Worm (Caenorhabditis elegans): ENCODE measurements around the gene T05A7.7.
A peak's percentile ranks its signal among the peaks of the same experiment; 100 is the strongest.

T05A7.7 gene

ce11 chrII:4698266-4698771 lies 17.0 kb upstream of the T05A7.7 start, which contains the start of the genes rpn-5 and scc-1:
rpn-5 (minus strand) TSS chrII:4698427.
scc-1 (plus strand) TSS chrII:4698721.
- TF ChIP-seq nhr-25 (tag; optimal IDR thresholded peaks at IDR 0.05) (peak; percentile 67), nhr-129 (tag; optimal IDR thresholded peaks at IDR 0.05) (peak; percentile 81), snpc-4 (tag; optimal IDR thresholded peaks at IDR 0.05) (peak; percentile 47), peb-1 (tag; optimal IDR thresholded peaks at IDR 0.05) (no peak), alr-1 (tag; optimal IDR thresholded peaks at IDR 0.05) (no peak), gmeb-1 (tag; optimal IDR thresholded peaks at IDR 0.05) (peak; percentile 91), lin-11 (tag; optimal IDR thresholded peaks at IDR 0.05) (peak; percentile 53), egl-27 (tag; optimal IDR thresholded peaks at IDR 0.05) (peak; percentile 33), nhr-237 (tag; optimal IDR thresholded peaks at IDR 0.05) (no peak), nhr-21 (tag; optimal IDR thresholded peaks at IDR 0.05) (peak; percentile 70), sma-3 (GFP tag; optimal IDR thresholded peaks at IDR 0.05) (peak; percentile 56), lsy-2 (tag; optimal IDR thresholded peaks at IDR 0.05) (peak; percentile 98 to 99), nhr-77 (tag; optimal IDR thresholded peaks at IDR 0.05) (no peak), mbf-1 (tag; optimal IDR thresholded peaks at IDR 0.05) (no peak), mab-5 (tag; optimal IDR thresholded peaks at IDR 0.05) (peak; percentile 55), ZK546.5 (tag; optimal IDR thresholded peaks at IDR 0.05) (peak; percentile 48), nhr-23 (tag; optimal IDR thresholded peaks at IDR 0.05) (no peak), mdl-1 (tag; optimal IDR thresholded peaks at IDR 0.05) (no peak), ceh-16 (tag; optimal IDR thresholded peaks at IDR 0.05) (no peak), lin-13 (GFP tag; optimal IDR thresholded peaks at IDR 0.05) (peak; percentile 79), elt-1 (tag; optimal IDR thresholded peaks at IDR 0.05) (no peak), R02D3.7 (tag; optimal IDR thresholded peaks at IDR 0.05) (peak; percentile 20), nhr-11 (tag; optimal IDR thresholded peaks at IDR 0.05) (no peak), nhr-12 (tag; optimal IDR thresholded peaks at IDR 0.05) (no peak), skn-1 (tag; optimal IDR thresholded peaks at IDR 0.05) (peak; percentile 98), sem-4 (tag; optimal IDR thresholded peaks at IDR 0.05) (peak; percentile 4), sma-9 (GFP tag; optimal IDR thresholded peaks at IDR 0.05) (peak; percentile 71), sma-9 (tag; optimal IDR thresholded peaks at IDR 0.05) (no peak), unc-55 (GFP tag; optimal IDR thresholded peaks at IDR 0.05) (peak; percentile 95), crh-2 (tag; optimal IDR thresholded peaks at IDR 0.05) (peak; percentile 84), nhr-10 (tag; optimal IDR thresholded peaks at IDR 0.05) (no peak), blmp-1 (tag; optimal IDR thresholded peaks at IDR 0.05; ENCODE audit: insufficient read depth) (peak; percentile 38), F13H6.1 (tag; optimal IDR thresholded peaks at IDR 0.05) (peak; percentile 25), fos-1 (tag; optimal IDR thresholded peaks at IDR 0.05) (peak; percentile 43), C34F6.9 (tag; optimal IDR thresholded peaks at IDR 0.05) (peak; percentile 85)

- TF ChIP-seq elt-3 (tag; optimal IDR thresholded peaks at IDR 0.05) (no peak), crh-2 (tag; optimal IDR thresholded peaks at IDR 0.05) (peak; percentile 1)
These were observed 14.8 kb upstream of the T05A7.7 start for ce11 chrII:4696055-4696454.

- TF ChIP-seq mdl-1 (tag; optimal IDR thresholded peaks at IDR 0.05) = peak in 1 of 2 experiments; percentile 8
- TF ChIP-seq alr-1 (tag; optimal IDR thresholded peaks at IDR 0.05) = no peak
- TF ChIP-seq unc-55 (GFP tag; optimal IDR thresholded peaks at IDR 0.05) = no peak
- no peak for TF ChIP-seq peb-1 (tag; optimal IDR thresholded peaks at IDR 0.05)
- peak; percentile 27 for TF ChIP-seq sma-9 (GFP tag; optimal IDR thresholded peaks at IDR 0.05)
- TF ChIP-seq sma-9 (tag; optimal IDR thresholded peaks at IDR 0.05) = no peak
- no peak for TF ChIP-seq nhr-77 (tag; optimal IDR thresholded peaks at IDR 0.05)
- peak; percentile 17 for TF ChIP-seq crh-2 (tag; optimal IDR thresholded peaks at IDR 0.05)
- TF ChIP-seq fos-1 (tag; optimal IDR thresholded peaks at IDR 0.05) = peak; percentile 49
- TF ChIP-seq skn-1 (tag; optimal IDR thresholded peaks at IDR 0.05) = no peak
- no peak for TF ChIP-seq dmd-4 (tag; optimal IDR thresholded peaks at IDR 0.05)
- TF ChIP-seq C34F6.9 (tag; optimal IDR thresholded peaks at IDR 0.05) = peak; percentile 42
- TF ChIP-seq nhr-23 (tag; optimal IDR thresholded peaks at IDR 0.05) = no peak
- peak in 1 of 2 experiments; percentile 60 for TF ChIP-seq lsy-2 (tag; optimal IDR thresholded peaks at IDR 0.05)
- peak; percentile 11 for TF ChIP-seq F13H6.1 (tag; optimal IDR thresholded peaks at IDR 0.05)
- TF ChIP-seq gmeb-1 (tag; optimal IDR thresholded peaks at IDR 0.05) = no peak
These were observed 11.8 kb upstream of the T05A7.7 start, which contains the start of gene F10G7.5 for ce11 chrII:4693129-4693528. F10G7.5 (plus strand) TSS chrII:4693414.

ce11 chrII:4689477-4689876 lies 8.2 kb upstream of the T05A7.7 start, which contains the start of gene F10G7.12:
F10G7.12 (plus strand) TSS chrII:4689777.
- no peak for TF ChIP-seq nhr-21 (tag; optimal IDR thresholded peaks at IDR 0.05)
- TF ChIP-seq ZK546.5 (tag; optimal IDR thresholded peaks at IDR 0.05) = no peak
- no peak for TF ChIP-seq ztf-1 (GFP tag; conservative IDR thresholded peaks at IDR 0.05)
- no peak for TF ChIP-seq nhr-10 (tag; optimal IDR thresholded peaks at IDR 0.05)
- no peak for TF ChIP-seq ceh-82 (tag; optimal IDR thresholded peaks at IDR 0.05)
- TF ChIP-seq skn-1 (tag; optimal IDR thresholded peaks at IDR 0.05) = no peak
- no peak for TF ChIP-seq ztf-4 (tag; optimal IDR thresholded peaks at IDR 0.05)
- no peak for TF ChIP-seq fos-1 (tag; optimal IDR thresholded peaks at IDR 0.05)
- TF ChIP-seq mbf-1 (tag; optimal IDR thresholded peaks at IDR 0.05) = no peak
